Worm (Caenorhabditis elegans): ENCODE data around the gene srg-15.
A peak's percentile ranks its signal among the peaks of the same experiment; 100 is the strongest.

ce11 chrII:8683933-8684332, 26.3 kb downstream of the srg-15 start:
- peak; percentile 2 for TF ChIP-seq him-1 (tag; optimal IDR thresholded peaks at IDR 0.05)
- TF ChIP-seq dao-5 (tag; optimal IDR thresholded peaks at IDR 0.05) = no peak

Measured in whole organism, L4/young adult.